Fruit fly (Drosophila melanogaster): ENCODE data around the gene CG5961.

The CG5961 gene

DNA sequence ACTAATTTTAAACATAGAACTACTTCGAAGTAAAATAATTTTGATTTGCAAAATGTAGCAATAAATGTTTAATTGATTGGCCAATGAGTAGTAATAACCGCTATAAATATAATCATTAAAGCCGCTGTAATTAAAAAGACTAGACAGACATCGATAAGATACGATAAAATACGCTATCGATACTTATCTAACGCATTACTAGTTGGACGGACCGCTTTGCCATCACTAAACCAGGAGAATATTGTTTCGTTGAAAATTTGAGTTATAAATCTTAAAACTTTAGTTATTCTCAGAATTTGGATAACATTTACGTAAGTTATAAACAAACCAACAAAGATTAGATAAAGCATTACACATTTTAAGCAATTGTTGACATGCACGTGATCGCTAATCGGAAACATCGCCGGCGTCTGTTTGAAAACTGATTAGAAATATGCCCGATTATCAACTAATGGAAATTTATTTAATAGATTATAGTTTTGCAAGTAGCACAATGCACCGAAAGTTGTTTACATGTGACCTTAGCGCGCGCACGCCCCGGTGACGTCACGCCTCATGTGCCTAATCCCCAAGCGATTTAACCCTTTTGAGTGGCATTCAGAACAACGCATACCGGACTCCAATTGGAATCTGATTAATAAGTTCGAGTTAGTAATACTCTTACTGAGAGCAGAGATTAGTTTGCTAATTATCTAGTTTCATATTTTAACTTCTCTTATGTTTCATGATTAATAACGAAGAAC lies 20.5 kb downstream of the CG5961 start, which contains the start of gene Desat1 (continued):
- TF ChIP-seq Fer1 (GFP tag; optimal IDR thresholded peaks at IDR 0.05): no peak
- no peak for TF ChIP-seq Lhr (GFP tag; optimal IDR thresholded peaks at IDR 0.05)
- no peak for TF ChIP-seq CG8388 (GFP tag; optimal IDR thresholded peaks at IDR 0.05)
- peak; percentile 46 for TF ChIP-seq BtbVII (GFP tag; optimal IDR thresholded peaks at IDR 0.05)
- TF ChIP-seq CG13287 (GFP tag; IDR thresholded peaks at IDR 0.05; ENCODE audit: partially characterized antibody): peak; percentile 94
- no peak for TF ChIP-seq Camta (GFP tag; optimal IDR thresholded peaks at IDR 0.05)
- no peak for TF ChIP-seq Ptx1 (GFP tag; IDR thresholded peaks at IDR 0.05)
- no peak for TF ChIP-seq Asciz (GFP tag; optimal IDR thresholded peaks at IDR 0.05)
- TF ChIP-seq CG31365 (tag; optimal IDR thresholded peaks at IDR 0.05): no peak
- TF ChIP-seq Opbp (GFP tag; IDR thresholded peaks at IDR 0.05; ENCODE audit: partially characterized antibody): peak; percentile 93
- TF ChIP-seq trem (tag; optimal IDR thresholded peaks at IDR 0.05): peak; percentile 79
- no peak for TF ChIP-seq CG13424 (tag; optimal IDR thresholded peaks at IDR 0.05)
- no peak for TF ChIP-seq corto (GFP tag; optimal IDR thresholded peaks at IDR 0.05)
- no peak for TF ChIP-seq zfh1 (GFP tag; IDR thresholded peaks at IDR 0.05)
- peak; percentile 93; the same call in 1 of the 2 replicates for TF ChIP-seq amos (GFP tag; IDR thresholded peaks at IDR 0.05; ENCODE audit: partially characterized antibody)
- peak; percentile 20 for TF ChIP-seq CG12391 (tag; optimal IDR thresholded peaks at IDR 0.05)
- no peak for TF ChIP-seq Adf1 (GFP tag; IDR thresholded peaks at IDR 0.05)
- peak; percentile 32 for TF ChIP-seq CG30020 (tag; optimal IDR thresholded peaks at IDR 0.05)
- TF ChIP-seq cwo (GFP tag; optimal IDR thresholded peaks at IDR 0.05): peak; percentile 80
- TF ChIP-seq bowl (GFP tag; IDR thresholded peaks at IDR 0.05): no peak
- TF ChIP-seq CG33557 (GFP tag; optimal IDR thresholded peaks at IDR 0.05): peak; percentile 23
- no peak for TF ChIP-seq Nf-YB (GFP tag; optimal IDR thresholded peaks at IDR 0.05)
- peak; percentile 86 to 97 for TF ChIP-seq insv (GFP tag; optimal IDR thresholded peaks at IDR 0.05)
- peak; percentile 8 for TF ChIP-seq ftz-f1 (GFP tag; optimal IDR thresholded peaks at IDR 0.05)
- no peak for TF ChIP-seq pita (GFP tag; optimal IDR thresholded peaks at IDR 0.05)
- TF ChIP-seq gt (GFP tag; IDR thresholded peaks at IDR 0.05): no peak
- TF ChIP-seq Xrp1 (GFP tag; IDR thresholded peaks at IDR 0.05): no peak
- peak; percentile 77 for TF ChIP-seq nerfin-2 (GFP tag; IDR thresholded peaks at IDR 0.05; ENCODE audit: partially characterized antibody)
- TF ChIP-seq ken (GFP tag; IDR thresholded peaks at IDR 0.05): no peak
- no peak for TF ChIP-seq Ada2b (GFP tag; IDR thresholded peaks at IDR 0.05)
- no peak for TF ChIP-seq CG7928 (GFP tag; optimal IDR thresholded peaks at IDR 0.05)
- no peak for TF ChIP-seq CG1792 (GFP tag; optimal IDR thresholded peaks at IDR 0.05)
- TF ChIP-seq CG34376 (GFP tag; optimal IDR thresholded peaks at IDR 0.05): peak; percentile 74
- TF ChIP-seq abd-A (tag; optimal IDR thresholded peaks at IDR 0.05): no peak
- TF ChIP-seq gcm (GFP tag; optimal IDR thresholded peaks at IDR 0.05): peak; percentile 27
- no peak for TF ChIP-seq caup (GFP tag; optimal IDR thresholded peaks at IDR 0.05; ENCODE audit: severe bottlenecking)
- no peak for TF ChIP-seq Optix (GFP tag; IDR thresholded peaks at IDR 0.05)
- peak; percentile 85 for TF ChIP-seq Myb (GFP tag; optimal IDR thresholded peaks at IDR 0.05)
- TF ChIP-seq CG11723 (GFP tag; optimal IDR thresholded peaks at IDR 0.05): no peak
- TF ChIP-seq MTF-1 (GFP tag; optimal IDR thresholded peaks at IDR 0.05; ENCODE audit: borderline replicate concordance): no peak
- TF ChIP-seq sima (GFP tag; optimal IDR thresholded peaks at IDR 0.05): no peak
- TF ChIP-seq hbn (GFP tag; IDR thresholded peaks at IDR 0.05; ENCODE audit: partially characterized antibody): peak; percentile 89
- no peak for TF ChIP-seq CG4820 (GFP tag; optimal IDR thresholded peaks at IDR 0.05)
- TF ChIP-seq B-H2 (GFP tag; optimal IDR thresholded peaks at IDR 0.05): no peak
- no peak for TF ChIP-seq Awh (GFP tag; IDR thresholded peaks at IDR 0.05)
- peak; percentile 34 for TF ChIP-seq gfzf (GFP tag; optimal IDR thresholded peaks at IDR 0.05)
- TF ChIP-seq Dad (GFP tag; optimal IDR thresholded peaks at IDR 0.05): no peak
- TF ChIP-seq CG2116 (GFP tag; optimal IDR thresholded peaks at IDR 0.05): peak; percentile 87
